Fruit fly (Drosophila melanogaster) whole organism, embryonic: ENCODE results near the gene nol.

Experiments used
- B-H2 ChIP-seq: fragments of 200-800 bp; sonication (Bioruptor generic); optimal IDR thresholded peaks from 2 replicates; lab custom pipeline; 2018; ENCODE audit warnings: missing biosample characterization, mild to moderate bottlenecking, missing genetic modification characterization
- BEAF-32 ChIP-seq: fragments of 200-800 bp; sonication (Bioruptor generic); optimal IDR thresholded peaks from 3 replicates; lab custom pipeline; 2017; ENCODE audit warnings: missing biosample characterization, missing genetic modification characterization, mild to moderate bottlenecking, moderate library complexity, missing genetic modification reagents
- CG1024 ChIP-seq: fragments of 200-800 bp; sonication (Bioruptor generic); IDR thresholded peaks from 2 replicates; pipeline ENCODE4 v1.3.6; 2022; ENCODE audit warnings: missing biosample characterization, missing genetic modification characterization
- CG12769 ChIP-seq: fragments of 200-800 bp; sonication (Bioruptor generic); optimal IDR thresholded peaks from 2 replicates; lab custom pipeline; 2019; ENCODE audit warnings: missing biosample characterization, mild to moderate bottlenecking, missing genetic modification characterization, moderate library complexity
- CG13424 ChIP-seq: fragments of 200-800 bp; sonication (Bioruptor generic); optimal IDR thresholded peaks from 2 replicates; lab custom pipeline; 2019; ENCODE audit warnings: missing biosample characterization, mild to moderate bottlenecking, missing genetic modification characterization, moderate library complexity
- CG15073 ChIP-seq: fragments of 200-800 bp; sonication (Bioruptor generic); optimal IDR thresholded peaks from 2 replicates; lab custom pipeline; 2016; ENCODE audit warnings: missing biosample characterization, missing genetic modification characterization
- CG16863 ChIP-seq: fragments of 200-800 bp; sonication (Bioruptor generic); optimal IDR thresholded peaks from 3 replicates; lab custom pipeline; 2016; ENCODE audit warnings: missing biosample characterization, missing genetic modification characterization
- CG17385 ChIP-seq: fragments of 200-800 bp; sonication (Bioruptor generic); optimal IDR thresholded peaks from 3 replicates; lab custom pipeline; 2018; ENCODE audit warnings: missing biosample characterization, mild to moderate bottlenecking, missing genetic modification characterization
- CG17612 ChIP-seq: fragments of 200-800 bp; sonication (Bioruptor generic); IDR thresholded peaks from 2 replicates; pipeline ENCODE4 v1.3.6; 2022; ENCODE audit warnings: missing biosample characterization, missing genetic modification characterization
- CG17912 ChIP-seq: fragments of 200-800 bp; sonication (Bioruptor generic); optimal IDR thresholded peaks from 2 replicates; lab custom pipeline; 2018; ENCODE audit warnings: missing biosample characterization, mild to moderate bottlenecking, missing genetic modification characterization
- CG30020 ChIP-seq: fragments of 200-800 bp; optimal IDR thresholded peaks from 2 replicates; lab custom pipeline; 2019; ENCODE audit warnings: missing biosample characterization, mild to moderate bottlenecking, missing genetic modification characterization, moderate library complexity
- CG30431 ChIP-seq: fragments of 200-800 bp; sonication (Bioruptor generic); optimal IDR thresholded peaks from 2 replicates; lab custom pipeline; 2017; ENCODE audit warnings: missing biosample characterization, missing genetic modification characterization
- CG31441 ChIP-seq: fragments of 200-800 bp; sonication (Bioruptor generic); IDR thresholded peaks from 2 replicates; pipeline ENCODE4 v1.3.6; 2022; ENCODE audit warnings: missing biosample characterization, missing genetic modification characterization
- CG32767 ChIP-seq: fragments of 200-800 bp; sonication (Bioruptor generic); IDR thresholded peaks from 2 replicates; pipeline ENCODE4 v1.3.6; 2022; ENCODE audit warnings: missing biosample characterization, missing genetic modification characterization
- CG3838 ChIP-seq: fragments of 200-800 bp; sonication (Bioruptor generic); optimal IDR thresholded peaks from 3 replicates; lab custom pipeline; 2016; ENCODE audit warnings: missing biosample characterization, missing genetic modification characterization
- CG4328 ChIP-seq: fragments of 200-800 bp; sonication (Bioruptor generic); optimal IDR thresholded peaks from 3 replicates; lab custom pipeline; 2017; ENCODE audit warnings: missing biosample characterization, missing genetic modification reagents, missing genetic modification characterization
- CG43689 ChIP-seq: fragments of 200-800 bp; sonication (Bioruptor generic); IDR thresholded peaks from 2 replicates; pipeline ENCODE4 v1.3.6; 2022; ENCODE audit warnings: missing biosample characterization, missing genetic modification characterization
- CG6813 ChIP-seq: fragments of 200-800 bp; sonication (Bioruptor generic); optimal IDR thresholded peaks from 2 replicates; lab custom pipeline; 2017; ENCODE audit warnings: missing biosample characterization, missing genetic modification characterization, mild to moderate bottlenecking, moderate library complexity, missing genetic modification reagents
- CG7928 ChIP-seq: fragments of 200-800 bp; sonication (Bioruptor generic); optimal IDR thresholded peaks from 2 replicates; lab custom pipeline; 2017; ENCODE audit warnings: missing biosample characterization, mild to moderate bottlenecking, missing genetic modification characterization
- CG8281 ChIP-seq: fragments of 200-800 bp; sonication (Bioruptor generic); optimal IDR thresholded peaks from 2 replicates; lab custom pipeline; 2018; ENCODE audit warnings: missing biosample characterization, mild to moderate bottlenecking, missing genetic modification characterization, moderate library complexity
- CoRest ChIP-seq: fragments of 200-800 bp; sonication (Bioruptor generic); optimal IDR thresholded peaks from 3 replicates; lab custom pipeline; 2018; ENCODE audit warnings: missing biosample characterization, mild to moderate bottlenecking, missing genetic modification characterization, moderate library complexity
- CrebB ChIP-seq: fragments of 200-800 bp; sonication (Bioruptor generic); optimal IDR thresholded peaks from 3 replicates; lab custom pipeline; 2018; ENCODE audit warnings: missing biosample characterization, mild to moderate bottlenecking, missing genetic modification characterization
- Dll ChIP-seq: fragments of 200-800 bp; sonication (Bioruptor generic); IDR thresholded peaks from 4 replicates; pipeline ENCODE4 v1.3.6; 2022; ENCODE audit warnings: missing biosample characterization, missing genetic modification characterization; ENCODE audit not compliant: partially characterized antibody
- Fer2 ChIP-seq: fragments of 200-800 bp; sonication (Bioruptor generic); optimal IDR thresholded peaks from 2 replicates; lab custom pipeline; 2018; ENCODE audit warnings: missing biosample characterization, mild to moderate bottlenecking, missing genetic modification characterization, moderate library complexity
- GATAe ChIP-seq: fragments of 200-800 bp; sonication (Bioruptor generic); conservative IDR thresholded peaks from 2 replicates; pipeline ENCODE4 v1.3.6; 2022; ENCODE audit warnings: missing biosample characterization, missing genetic modification characterization
- HLHmδ ChIP-seq: fragments of 200-800 bp; sonication (Bioruptor generic); optimal IDR thresholded peaks from 2 replicates; lab custom pipeline; 2018; ENCODE audit warnings: missing biosample characterization, mild to moderate bottlenecking, missing genetic modification characterization, moderate library complexity
- NK7.1 ChIP-seq: fragments of 200-800 bp; sonication (Bioruptor generic); optimal IDR thresholded peaks from 3 replicates; lab custom pipeline; 2016; ENCODE audit warnings: missing biosample characterization, missing genetic modification characterization
- Oli ChIP-seq: fragments of 200-800 bp; sonication (Bioruptor generic); optimal IDR thresholded peaks from 2 replicates; lab custom pipeline; 2018; ENCODE audit warnings: missing biosample characterization, mild to moderate bottlenecking, missing genetic modification characterization, moderate library complexity
- Sox100B ChIP-seq: fragments of 200-800 bp; sonication (Bioruptor generic); optimal IDR thresholded peaks from 3 replicates; lab custom pipeline; 2018; ENCODE audit warnings: missing biosample characterization, mild to moderate bottlenecking, missing genetic modification characterization
- Usf ChIP-seq: fragments of 200-800 bp; sonication (Bioruptor generic); optimal IDR thresholded peaks from 2 replicates; lab custom pipeline; 2017; ENCODE audit warnings: missing genotype, missing biosample characterization, missing genetic modification characterization
- YL-1 ChIP-seq: fragments of 200-800 bp; sonication (Bioruptor generic); optimal IDR thresholded peaks from 3 replicates; lab custom pipeline; 2017; ENCODE audit warnings: missing biosample characterization, mild to moderate bottlenecking, missing genetic modification characterization
- aop ChIP-seq: fragments of 200-800 bp; sonication (Bioruptor generic); IDR thresholded peaks from 2 replicates; pipeline ENCODE4 v1.3.6; 2022; ENCODE audit warnings: missing biosample characterization, missing genetic modification characterization
- ap ChIP-seq: fragments of 200-800 bp; sonication (Bioruptor generic); IDR thresholded peaks from 2 replicates; pipeline ENCODE4 v1.3.6; 2022; ENCODE audit warnings: missing biosample characterization, missing genetic modification characterization
- ci ChIP-seq: fragments of 200-800 bp; sonication (Bioruptor generic); IDR thresholded peaks from 3 replicates; pipeline ENCODE4 v1.3.6; 2022; ENCODE audit warnings: missing biosample characterization, missing genetic modification characterization
- crp ChIP-seq, 2 experiments: fragments of 200-800 bp; sonication (Bioruptor generic); optimal IDR thresholded peaks; 2 replicates in 1 of 2; 3 replicates in 1 of 2; lab custom pipeline; 2017; ENCODE audit warnings: missing biosample characterization in 2 of 2, missing genetic modification characterization in 2 of 2, mild to moderate bottlenecking in 1 of 2, moderate library complexity in 1 of 2
- dmrt11E ChIP-seq: fragments of 200-800 bp; sonication (Bioruptor generic); optimal IDR thresholded peaks from 3 replicates; lab custom pipeline; 2018; ENCODE audit warnings: missing biosample characterization, mild to moderate bottlenecking, missing genetic modification characterization, moderate library complexity
- gem ChIP-seq: fragments of 200-800 bp; sonication (Bioruptor generic); optimal IDR thresholded peaks from 2 replicates; lab custom pipeline; 2019; ENCODE audit warnings: missing biosample characterization, mild to moderate bottlenecking, missing genetic modification characterization, moderate library complexity
- gro ChIP-seq: fragments of 200-800 bp; sonication (Bioruptor generic); optimal IDR thresholded peaks from 2 replicates; lab custom pipeline; 2016; ENCODE audit warnings: missing biosample characterization, missing genetic modification characterization
- hbn ChIP-seq: fragments of 200-800 bp; sonication (Bioruptor generic); IDR thresholded peaks from 2 replicates; pipeline ENCODE4 v1.3.6; 2022; ENCODE audit warnings: missing biosample characterization, missing genetic modification characterization; ENCODE audit not compliant: partially characterized antibody
- knrl ChIP-seq: fragments of 200-800 bp; sonication (Bioruptor generic); IDR thresholded peaks from 3 replicates; pipeline ENCODE4 v1.3.6; 2022; ENCODE audit warnings: missing biosample characterization, missing genetic modification characterization; ENCODE audit not compliant: partially characterized antibody
- lbe ChIP-seq: fragments of 200-800 bp; sonication (Bioruptor generic); optimal IDR thresholded peaks from 2 replicates; lab custom pipeline; 2016; ENCODE audit warnings: missing biosample characterization, mild to moderate bottlenecking, missing genetic modification characterization
- nau ChIP-seq: fragments of 200-800 bp; sonication (Bioruptor generic); optimal IDR thresholded peaks from 3 replicates; lab custom pipeline; 2017; ENCODE audit warnings: missing biosample characterization, mild to moderate bottlenecking, missing genetic modification characterization, missing genetic modification reagents
- prd ChIP-seq, 3 experiments: fragments of >200 bp in 2 of 3; fragments of 200-800 bp in 1 of 3; sonication (Bioruptor generic) in 1 of 3; optimal IDR thresholded peaks in 2 of 3; IDR thresholded peaks in 1 of 3; 2 replicates in 2 of 3; 3 replicates in 1 of 3; pipeline versions ENCODE4 v1.3.6 to Lab custom; 2017 to 2022; ENCODE audit warnings: missing biosample characterization in 1 of 3, missing genetic modification characterization in 1 of 3
- row ChIP-seq: fragments of 200-800 bp; sonication (Bioruptor generic); IDR thresholded peaks from 3 replicates; pipeline ENCODE4 v1.3.6; 2022; ENCODE audit warnings: missing biosample characterization, missing genetic modification characterization
- run ChIP-seq: fragments of 200-800 bp; sonication (Bioruptor generic); optimal IDR thresholded peaks from 3 replicates; lab custom pipeline; 2018; ENCODE audit warnings: missing biosample characterization, mild to moderate bottlenecking, missing genetic modification characterization
- slbo ChIP-seq: fragments of 200-800 bp; sonication (Bioruptor generic); IDR thresholded peaks from 2 replicates; pipeline ENCODE4 v1.3.6; 2022; ENCODE audit warnings: missing biosample characterization, missing genetic modification characterization
- ssp ChIP-seq: fragments of 200-800 bp; sonication (Bioruptor generic); IDR thresholded peaks from 2 replicates; pipeline ENCODE4 v1.3.6; 2022; ENCODE audit warnings: missing biosample characterization, missing genetic modification characterization
- zen2 ChIP-seq: fragments of 200-800 bp; sonication (Bioruptor generic); IDR thresholded peaks from 3 replicates; pipeline ENCODE4 v1.3.6; 2022; ENCODE audit warnings: missing biosample characterization, missing genetic modification characterization; ENCODE audit not compliant: partially characterized antibody

nol gene

dm6 chr3L:11089805-11090440 lies 40.7 kb upstream of the nol start (continued):
- TF ChIP-seq Oli (tag; lab: Kevin White, UChicago) (peak; percentile 97), zen2 (GFP tag; lab: Robert Waterston, UW) (no peak), CG16863 (peak; percentile 87), BEAF-32 (no peak), gem (tag; lab: Kevin White, UChicago) (peak; percentile 96), NK7.1 (GFP tag; lab: Kevin White, UChicago) (peak; percentile 79), ssp (GFP tag; lab: Robert Waterston, UW) (peak; percentile 68), CG30020 (tag; lab: Kevin White, UChicago) (peak; percentile 72), knrl (GFP tag; lab: Robert Waterston, UW) (peak; percentile 44; the same call in 1 of the 3 replicates), CG30431 (GFP tag; lab: Kevin White, UChicago) (peak; percentile 87), CG7928 (GFP tag; lab: Kevin White, UChicago) (peak; percentile 14), YL-1 (GFP tag; lab: Kevin White, UChicago) (peak; percentile 81), CG31441 (peak; percentile 97), CG17385 (GFP tag; lab: Kevin White, UChicago) (peak; percentile 91), run (tag; lab: Kevin White, UChicago) (peak; percentile 86), aop (GFP tag; lab: Robert Waterston, UW) (peak; percentile 22; the same call in 1 of the 2 replicates), CG15073 (peak; percentile 61), ap (GFP tag; lab: Robert Waterston, UW) (peak; percentile 36), B-H2 (GFP tag; lab: Kevin White, UChicago) (no peak), CG12769 (tag; lab: Kevin White, UChicago) (peak; percentile 3), CG4328 (peak; percentile 44), Sox100B (GFP tag; lab: Kevin White, UChicago) (peak; percentile 97), nau (GFP tag; lab: Kevin White, UChicago) (peak; percentile 93), GATAe (GFP tag; lab: Robert Waterston, UW) (no peak), prd (optimal IDR thresholded peaks at IDR 0.05; lab: Kevin White, UChicago) (no peak), prd (GFP tag; IDR thresholded peaks at IDR 0.05; lab: Robert Waterston, UW) (peak; percentile 85), Usf (GFP tag; lab: Kevin White, UChicago) (peak; percentile 56), CG17912 (GFP tag; lab: Kevin White, UChicago) (no peak), crp (GFP tag; optimal IDR thresholded peaks at IDR 0.05; lab: Kevin White, UChicago) (peak; percentile 27 to 62), dmrt11E (peak; percentile 89), slbo (GFP tag; lab: Robert Waterston, UW) (peak; percentile 44; the same call in 1 of the 2 replicates), CG32767 (GFP tag; lab: Robert Waterston, UW) (peak; percentile 74), CG1024 (peak; percentile 84), gro (peak; percentile 22), CG17612 (GFP tag; lab: Robert Waterston, UW) (peak; percentile 31; the same call in 1 of the 2 replicates), CoRest (tag; lab: Kevin White, UChicago) (peak; percentile 95), hbn (GFP tag; lab: Robert Waterston, UW) (no peak), CG13424 (peak; percentile 94), CrebB (peak; percentile 26), Fer2 (tag; lab: Kevin White, UChicago) (no peak), CG43689 (GFP tag; lab: Robert Waterston, UW) (peak; percentile 25; the same call in 1 of the 2 replicates), CG3838 (peak; percentile 79), CG8281 (tag; lab: Kevin White, UChicago) (peak; percentile 66), lbe (GFP tag; lab: Kevin White, UChicago) (peak; percentile 66), ci (GFP tag; lab: Robert Waterston, UW) (peak; percentile 88), HLHmδ (GFP tag; lab: Kevin White, UChicago) (peak; percentile 65), CG6813 (peak; percentile 85), Dll (0 out of 4 replicates have a peak, but pooled peaks have one; percentile 25), row (GFP tag; lab: Robert Waterston, UW) (peak; percentile 90)
